Fruit fly (Drosophila melanogaster) whole organism, embryonic: Measurements from ENCODE around the gene CG5056.

Experiments used
- Ada2b ChIP-seq: fragments of 200-800 bp; sonication (Bioruptor generic); IDR thresholded peaks from 2 replicates; pipeline ENCODE4 v1.3.6; 2022; ENCODE audit warnings: missing biosample characterization, missing genetic modification characterization
- Awh ChIP-seq: fragments of 200-800 bp; sonication (Bioruptor generic); IDR thresholded peaks from 2 replicates; pipeline ENCODE4, ENCODE4 v1.3.6; 2022; ENCODE audit warnings: missing biosample characterization, missing genetic modification characterization
- CG10267 ChIP-seq: fragments of 200-800 bp; sonication (Bioruptor generic); optimal IDR thresholded peaks from 2 replicates; lab custom pipeline; 2018; ENCODE audit warnings: missing biosample characterization, mild to moderate bottlenecking, missing genetic modification characterization, moderate library complexity
- CG10565 ChIP-seq: fragments of 200-800 bp; sonication (Bioruptor generic); optimal IDR thresholded peaks from 3 replicates; lab custom pipeline; 2016; ENCODE audit warnings: missing biosample characterization, mild to moderate bottlenecking, missing genetic modification characterization
- CG11456 ChIP-seq: fragments of 200-800 bp; sonication (Bioruptor generic); IDR thresholded peaks from 3 replicates; pipeline ENCODE4 v1.3.6; 2022; ENCODE audit warnings: missing biosample characterization, missing genetic modification characterization
- CG15073 ChIP-seq: fragments of 200-800 bp; sonication (Bioruptor generic); optimal IDR thresholded peaks from 2 replicates; lab custom pipeline; 2016; ENCODE audit warnings: missing biosample characterization, missing genetic modification characterization
- CG1529 ChIP-seq: fragments of 200-800 bp; sonication (Bioruptor generic); optimal IDR thresholded peaks from 3 replicates; lab custom pipeline; 2018; ENCODE audit warnings: missing biosample characterization, missing genetic modification characterization
- CG16815 ChIP-seq: fragments of 200-800 bp; sonication (Bioruptor generic); optimal IDR thresholded peaks from 3 replicates; lab custom pipeline; 2017; ENCODE audit warnings: missing biosample characterization, mild to moderate bottlenecking, missing genetic modification characterization
- CG17802 ChIP-seq: fragments of 200-800 bp; sonication (Bioruptor generic); optimal IDR thresholded peaks from 2 replicates; lab custom pipeline; 2018; ENCODE audit warnings: missing biosample characterization, mild to moderate bottlenecking, missing genetic modification characterization, moderate library complexity
- CG2712 ChIP-seq: fragments of 200-800 bp; optimal IDR thresholded peaks from 3 replicates; lab custom pipeline; 2019; ENCODE audit warnings: missing biosample characterization, mild to moderate bottlenecking, missing genetic modification characterization, moderate library complexity
- CG2875 ChIP-seq: fragments of 200-800 bp; sonication (Bioruptor generic); optimal IDR thresholded peaks from 2 replicates; lab custom pipeline; 2017; ENCODE audit warnings: missing biosample characterization, mild to moderate bottlenecking, missing genetic modification characterization, missing genetic modification reagents
- CG3065 ChIP-seq: fragments of 200-800 bp; sonication (Bioruptor generic); optimal IDR thresholded peaks from 2 replicates; lab custom pipeline; 2016; ENCODE audit warnings: missing biosample characterization, missing genetic modification characterization
- CG31441 ChIP-seq: fragments of 200-800 bp; sonication (Bioruptor generic); IDR thresholded peaks from 2 replicates; pipeline ENCODE4 v1.3.6; 2022; ENCODE audit warnings: missing biosample characterization, missing genetic modification characterization
- CG5180 ChIP-seq: fragments of 200-800 bp; sonication (Bioruptor generic); optimal IDR thresholded peaks from 3 replicates; lab custom pipeline; 2017; ENCODE audit warnings: missing biosample characterization, missing genetic modification characterization, mild to moderate bottlenecking, moderate library complexity, missing genetic modification reagents
- CG6175 ChIP-seq: fragments of 200-800 bp; sonication (Bioruptor generic); IDR thresholded peaks from 3 replicates; pipeline ENCODE4 v1.3.6; 2022; ENCODE audit warnings: missing biosample characterization, missing genetic modification characterization
- CG6272 ChIP-seq: fragments of 200-800 bp; sonication (Bioruptor generic); IDR thresholded peaks from 2 replicates; pipeline ENCODE4 v1.3.6; 2022; ENCODE audit warnings: missing biosample characterization, missing genetic modification characterization
- CG6683 ChIP-seq: fragments of 200-800 bp; sonication (Bioruptor generic); optimal IDR thresholded peaks from 2 replicates; lab custom pipeline; 2017; ENCODE audit warnings: missing biosample characterization, mild to moderate bottlenecking, missing genetic modification characterization, missing genetic modification reagents
- CG6791 ChIP-seq: fragments of 200-800 bp; sonication (Bioruptor generic); IDR thresholded peaks from 3 replicates; pipeline ENCODE4 v1.3.6; 2022; ENCODE audit warnings: missing biosample characterization, missing genetic modification characterization; ENCODE audit not compliant: partially characterized antibody
- CG7556 ChIP-seq: fragments of 200-800 bp; sonication (Bioruptor generic); optimal IDR thresholded peaks from 2 replicates; lab custom pipeline; 2017; ENCODE audit warnings: missing biosample characterization, mild to moderate bottlenecking, missing genetic modification characterization
- CG7963 ChIP-seq: fragments of 200-800 bp; sonication (Bioruptor generic); IDR thresholded peaks from 3 replicates; pipeline ENCODE4 v1.3.6; 2022; ENCODE audit warnings: missing biosample characterization, missing genetic modification characterization; ENCODE audit not compliant: partially characterized antibody
- CG8765 ChIP-seq: fragments of 200-800 bp; sonication (Bioruptor generic); IDR thresholded peaks from 2 replicates; pipeline ENCODE4 v1.3.6; 2022; ENCODE audit warnings: missing biosample characterization, missing genetic modification characterization
- E2f2 ChIP-seq: fragments of 200-800 bp; sonication (Bioruptor generic); IDR thresholded peaks from 2 replicates; pipeline ENCODE4 v1.3.6; 2022; ENCODE audit warnings: missing biosample characterization, missing genetic modification characterization
- ERR ChIP-seq: fragments of 200-800 bp; sonication (Bioruptor generic); optimal IDR thresholded peaks from 2 replicates; lab custom pipeline; 2016; ENCODE audit warnings: missing biosample characterization, missing genetic modification characterization
- Fer2 ChIP-seq: fragments of 200-800 bp; sonication (Bioruptor generic); optimal IDR thresholded peaks from 2 replicates; lab custom pipeline; 2018; ENCODE audit warnings: missing biosample characterization, mild to moderate bottlenecking, missing genetic modification characterization, moderate library complexity
- PHDP ChIP-seq: fragments of 200-800 bp; sonication (Bioruptor generic); optimal IDR thresholded peaks from 3 replicates; lab custom pipeline; 2018; ENCODE audit warnings: missing biosample characterization, mild to moderate bottlenecking, missing genetic modification characterization, moderate library complexity
- az2 ChIP-seq: fragments of 200-800 bp; sonication (Bioruptor generic); optimal IDR thresholded peaks from 3 replicates; lab custom pipeline; 2016; ENCODE audit warnings: missing biosample characterization, missing genetic modification characterization
- bab2 ChIP-seq: fragments of 200-800 bp; sonication (Bioruptor generic); optimal IDR thresholded peaks from 2 replicates; lab custom pipeline; 2016; ENCODE audit warnings: missing biosample characterization, missing genetic modification characterization
- br ChIP-seq: fragments of >200 bp; optimal IDR thresholded peaks from 2 replicates; lab custom pipeline; 2017
- cato ChIP-seq: fragments of 200-800 bp; sonication (Bioruptor generic); optimal IDR thresholded peaks from 2 replicates; lab custom pipeline; 2016; ENCODE audit warnings: missing biosample characterization, missing genetic modification characterization, borderline replicate concordance
- crol ChIP-seq: fragments of 200-800 bp; sonication (Bioruptor generic); IDR thresholded peaks from 2 replicates; pipeline ENCODE4 v1.3.6; 2022; ENCODE audit warnings: missing biosample characterization, missing genetic modification characterization
- da ChIP-seq: fragments of 200-800 bp; sonication (Bioruptor generic); optimal IDR thresholded peaks from 2 replicates; lab custom pipeline; 2016; ENCODE audit warnings: missing biosample characterization, missing genetic modification characterization
- dimm ChIP-seq: fragments of 200-800 bp; sonication (Bioruptor generic); IDR thresholded peaks from 2 replicates; pipeline ENCODE4 v1.3.6; 2022; ENCODE audit warnings: missing biosample characterization, missing genetic modification characterization
- emc ChIP-seq: fragments of 200-800 bp; sonication (Bioruptor generic); optimal IDR thresholded peaks from 2 replicates; lab custom pipeline; 2016; ENCODE audit warnings: missing biosample characterization, missing genetic modification characterization
- exex ChIP-seq: fragments of 200-800 bp; sonication (Bioruptor generic); optimal IDR thresholded peaks from 4 replicates; lab custom pipeline; 2018; ENCODE audit warnings: missing biosample characterization, mild to moderate bottlenecking, missing genetic modification characterization, moderate library complexity
- ftz-f1 ChIP-seq: fragments of 200-800 bp; sonication (Bioruptor generic); optimal IDR thresholded peaks from 2 replicates; lab custom pipeline; 2016; ENCODE audit warnings: missing biosample characterization, missing genetic modification characterization
- gsb-n ChIP-seq: fragments of 200-800 bp; sonication (Bioruptor generic); optimal IDR thresholded peaks from 3 replicates; lab custom pipeline; 2018; ENCODE audit warnings: missing biosample characterization, mild to moderate bottlenecking, missing genetic modification characterization
- hth ChIP-seq: fragments of >200 bp; optimal IDR thresholded peaks from 2 replicates; lab custom pipeline; 2017; ENCODE audit warnings: inconsistent platforms
- lab ChIP-seq: fragments of 200-800 bp; sonication (Bioruptor generic); optimal IDR thresholded peaks from 3 replicates; lab custom pipeline; 2017; ENCODE audit warnings: missing biosample characterization, missing genetic modification characterization, mild to moderate bottlenecking, moderate library complexity, missing genetic modification reagents
- lbe ChIP-seq: fragments of 200-800 bp; sonication (Bioruptor generic); optimal IDR thresholded peaks from 2 replicates; lab custom pipeline; 2016; ENCODE audit warnings: missing biosample characterization, mild to moderate bottlenecking, missing genetic modification characterization
- onecut ChIP-seq: fragments of 200-800 bp; sonication (Bioruptor generic); IDR thresholded peaks from 2 replicates; pipeline ENCODE4 v1.3.6; 2022; ENCODE audit warnings: missing biosample characterization, missing genetic modification characterization
- prd ChIP-seq, 3 experiments: fragments of >200 bp in 2 of 3; fragments of 200-800 bp in 1 of 3; sonication (Bioruptor generic) in 1 of 3; optimal IDR thresholded peaks in 2 of 3; IDR thresholded peaks in 1 of 3; 2 replicates in 2 of 3; 3 replicates in 1 of 3; pipeline versions ENCODE4 v1.3.6 to Lab custom; 2017 to 2022; ENCODE audit warnings: missing biosample characterization in 1 of 3, missing genetic modification characterization in 1 of 3
- psq ChIP-seq: fragments of 200-800 bp; sonication (Bioruptor generic); optimal IDR thresholded peaks from 2 replicates; lab custom pipeline; 2017; ENCODE audit warnings: missing biosample characterization, missing genetic modification characterization
- pum ChIP-seq: fragments of 200-800 bp; sonication (Bioruptor generic); optimal IDR thresholded peaks from 2 replicates; lab custom pipeline; 2016; ENCODE audit warnings: missing biosample characterization, missing genetic modification characterization
- run ChIP-seq: fragments of 200-800 bp; sonication (Bioruptor generic); optimal IDR thresholded peaks from 3 replicates; lab custom pipeline; 2018; ENCODE audit warnings: missing biosample characterization, mild to moderate bottlenecking, missing genetic modification characterization
- schlank ChIP-seq: fragments of 200-800 bp; sonication (Bioruptor generic); optimal IDR thresholded peaks from 2 replicates; lab custom pipeline; 2018; ENCODE audit warnings: missing biosample characterization, mild to moderate bottlenecking, missing genetic modification characterization
- sens-2 ChIP-seq: fragments of 200-800 bp; sonication (Bioruptor generic); IDR thresholded peaks from 2 replicates; pipeline ENCODE4 v1.3.6; 2022; ENCODE audit warnings: missing biosample characterization, missing genetic modification characterization
- seq ChIP-seq: fragments of 200-800 bp; sonication (Bioruptor generic); IDR thresholded peaks from 2 replicates; pipeline ENCODE4 v1.3.6; 2022; ENCODE audit warnings: missing biosample characterization, missing genetic modification characterization
- slp2 ChIP-seq: fragments of 200-800 bp; sonication (Bioruptor generic); optimal IDR thresholded peaks from 2 replicates; lab custom pipeline; 2016; ENCODE audit warnings: missing biosample characterization, missing genetic modification characterization
- yki ChIP-seq: fragments of >200 bp; optimal IDR thresholded peaks from 3 replicates; lab custom pipeline; 2018

CG5056 gene

dm6 chr2L:10387869-10388726 is 21.6 kb downstream of the CG5056 start, which contains the start of gene da (continued):
- TF ChIP-seq yki (lab: Kevin White, UChicago) (no peak), E2f2 (peak; percentile 47; the same call in 1 of the 2 replicates), psq (GFP tag; lab: Kevin White, UChicago) (no peak), ERR (GFP tag; lab: Kevin White, UChicago) (no peak), prd (optimal IDR thresholded peaks at IDR 0.05; lab: Kevin White, UChicago) (no peak), prd (GFP tag; IDR thresholded peaks at IDR 0.05; lab: Robert Waterston, UW) (peak; percentile 74), CG8765 (GFP tag; lab: Robert Waterston, UW) (no peak), seq (no peak; the same call in 1 of the 2 replicates), schlank (tag; lab: Kevin White, UChicago) (peak; percentile 9), CG1529 (no peak), crol (GFP tag; lab: Robert Waterston, UW) (no peak), pum (GFP tag; lab: Kevin White, UChicago) (peak; percentile 56), CG2875 (GFP tag; lab: Kevin White, UChicago) (peak; percentile 25), emc (GFP tag; lab: Kevin White, UChicago) (peak; percentile 20), sens-2 (GFP tag; lab: Robert Waterston, UW) (no peak), CG17802 (tag; lab: Kevin White, UChicago) (peak; percentile 95), ftz-f1 (GFP tag; lab: Kevin White, UChicago) (no peak), az2 (GFP tag; lab: Kevin White, UChicago) (peak; percentile 68), Awh (GFP tag; lab: Robert Waterston, UW) (peak; percentile 52; the same call in 1 of the 2 replicates), CG11456 (GFP tag; lab: Robert Waterston, UW) (no peak; the same call in 2 of the 3 replicates), CG2712 (tag; lab: Kevin White, UChicago) (peak; percentile 71), CG6272 (peak; percentile 50; the same call in 1 of the 2 replicates), bab2 (GFP tag; lab: Kevin White, UChicago) (no peak), CG15073 (GFP tag; lab: Kevin White, UChicago) (no peak), CG31441 (GFP tag; lab: Robert Waterston, UW) (peak; percentile 53; the same call in 1 of the 2 replicates), gsb-n (tag; lab: Kevin White, UChicago) (peak; percentile 31), CG6175 (GFP tag; lab: Robert Waterston, UW) (no peak), onecut (peak; percentile 49), CG7556 (GFP tag; lab: Kevin White, UChicago) (peak; percentile 25), PHDP (tag; lab: Kevin White, UChicago) (peak; percentile 68), br (lab: Kevin White, UChicago) (no peak), lbe (GFP tag; lab: Kevin White, UChicago) (no peak), lab (GFP tag; lab: Kevin White, UChicago) (no peak), run (no peak), slp2 (GFP tag; lab: Kevin White, UChicago) (peak; percentile 36), CG10565 (GFP tag; lab: Kevin White, UChicago) (no peak), cato (GFP tag; lab: Kevin White, UChicago) (no peak), dimm (GFP tag; lab: Robert Waterston, UW) (no peak), hth (lab: Kevin White, UChicago) (no peak), CG6683 (GFP tag; lab: Kevin White, UChicago) (no peak), exex (tag; lab: Kevin White, UChicago) (no peak), CG5180 (GFP tag; lab: Kevin White, UChicago) (no peak), CG7963 (GFP tag; lab: Robert Waterston, UW) (peak; percentile 44; the same call in 1 of the 3 replicates), CG16815 (peak; percentile 19), CG6791 (GFP tag; lab: Robert Waterston, UW) (peak; percentile 60; the same call in 1 of the 3 replicates), CG10267 (tag; lab: Kevin White, UChicago) (peak; percentile 64), Ada2b (GFP tag; lab: Robert Waterston, UW) (peak; percentile 61), Fer2 (tag; lab: Kevin White, UChicago) (peak; percentile 1), CG3065 (GFP tag; lab: Kevin White, UChicago) (no peak), da (GFP tag; lab: Kevin White, UChicago) (peak; percentile 59)
